Fruit fly (Drosophila melanogaster) whole organism, embryonic: ENCODE measurements around the gene CLS.

ENCODE experiments used
- ATbp ChIP-seq: fragments of 200-800 bp; sonication (Bioruptor generic); optimal IDR thresholded peaks from 2 replicates; lab custom pipeline; 2017; ENCODE audit warnings: missing biosample characterization, mild to moderate bottlenecking, missing genetic modification characterization, missing genetic modification reagents
- Aef1 ChIP-seq: fragments of 200-800 bp; sonication (Bioruptor generic); IDR thresholded peaks from 3 replicates; pipeline ENCODE4 v1.3.6; 2022; ENCODE audit warnings: missing biosample characterization, missing genetic modification characterization
- Bdp1 ChIP-seq: fragments of 200-800 bp; sonication (Bioruptor generic); optimal IDR thresholded peaks from 3 replicates; lab custom pipeline; 2016; ENCODE audit warnings: missing biosample characterization, missing genetic modification characterization
- CG10431 ChIP-seq: fragments of 200-800 bp; sonication (Bioruptor generic); optimal IDR thresholded peaks from 3 replicates; lab custom pipeline; 2018; ENCODE audit warnings: missing biosample characterization, mild to moderate bottlenecking, missing genetic modification characterization
- CG10543 ChIP-seq: fragments of 200-800 bp; sonication (Bioruptor generic); optimal IDR thresholded peaks from 3 replicates; lab custom pipeline; 2017; ENCODE audit warnings: missing biosample characterization, mild to moderate bottlenecking, missing genetic modification characterization, moderate library complexity
- CG10565 ChIP-seq: fragments of 200-800 bp; sonication (Bioruptor generic); optimal IDR thresholded peaks from 3 replicates; lab custom pipeline; 2016; ENCODE audit warnings: missing biosample characterization, mild to moderate bottlenecking, missing genetic modification characterization
- CG11695 ChIP-seq: fragments of 200-800 bp; sonication (Bioruptor generic); IDR thresholded peaks from 3 replicates; pipeline ENCODE4 v1.3.6; 2022; ENCODE audit warnings: missing biosample characterization, missing genetic modification characterization
- CG11696 ChIP-seq: fragments of 200-800 bp; sonication (Bioruptor generic); IDR thresholded peaks from 2 replicates; pipeline ENCODE4 v1.3.6; 2022; ENCODE audit warnings: missing biosample characterization, missing genetic modification characterization
- CG12769 ChIP-seq: fragments of 200-800 bp; sonication (Bioruptor generic); optimal IDR thresholded peaks from 2 replicates; lab custom pipeline; 2019; ENCODE audit warnings: missing biosample characterization, mild to moderate bottlenecking, missing genetic modification characterization, moderate library complexity
- CG13287 ChIP-seq: fragments of 200-800 bp; sonication (Bioruptor generic); IDR thresholded peaks from 2 replicates; pipeline ENCODE4 v1.3.6; 2022; ENCODE audit warnings: missing biosample characterization, missing genetic modification characterization; ENCODE audit not compliant: partially characterized antibody
- CG13296 ChIP-seq: fragments of 200-800 bp; sonication (Bioruptor generic); optimal IDR thresholded peaks from 3 replicates; lab custom pipeline; 2018; ENCODE audit warnings: missing biosample characterization, mild to moderate bottlenecking, missing genetic modification characterization
- CG15479 ChIP-seq: fragments of 200-800 bp; sonication (Bioruptor generic); optimal IDR thresholded peaks from 3 replicates; lab custom pipeline; 2019; ENCODE audit warnings: missing biosample characterization, mild to moderate bottlenecking, missing genetic modification characterization, moderate library complexity
- CG15601 ChIP-seq: fragments of 200-800 bp; sonication (Bioruptor generic); optimal IDR thresholded peaks from 3 replicates; lab custom pipeline; 2019; ENCODE audit warnings: missing biosample characterization, mild to moderate bottlenecking, missing genetic modification characterization, moderate library complexity
- CG1832 ChIP-seq: fragments of 200-800 bp; sonication (Bioruptor generic); optimal IDR thresholded peaks from 2 replicates; lab custom pipeline; 2017; ENCODE audit warnings: missing biosample characterization, mild to moderate bottlenecking, missing genetic modification characterization, inconsistent platforms
- CG18599 ChIP-seq: fragments of 200-800 bp; sonication (Bioruptor generic); optimal IDR thresholded peaks from 3 replicates; lab custom pipeline; 2017; ENCODE audit warnings: missing biosample characterization, missing genetic modification characterization, mild to moderate bottlenecking, moderate library complexity, missing genetic modification reagents
- CG33557 ChIP-seq: fragments of 200-800 bp; sonication (Bioruptor generic); optimal IDR thresholded peaks from 2 replicates; lab custom pipeline; 2019; ENCODE audit warnings: missing biosample characterization, mild to moderate bottlenecking, missing genetic modification characterization, moderate library complexity
- CG34376 ChIP-seq: fragments of 200-800 bp; sonication (Bioruptor generic); optimal IDR thresholded peaks from 2 replicates; lab custom pipeline; 2018; ENCODE audit warnings: missing biosample characterization, mild to moderate bottlenecking, missing genetic modification characterization
- CG4730 ChIP-seq: fragments of 200-800 bp; sonication (Bioruptor generic); IDR thresholded peaks from 2 replicates; pipeline ENCODE4 v1.3.6; 2022; ENCODE audit warnings: missing biosample characterization, missing genetic modification characterization
- CG5953 ChIP-seq: fragments of 200-800 bp; sonication (Bioruptor generic); IDR thresholded peaks from 2 replicates; pipeline ENCODE4 v1.3.6; 2022; ENCODE audit warnings: missing biosample characterization, missing genetic modification characterization
- CG6654 ChIP-seq: fragments of 200-800 bp; sonication (Bioruptor generic); optimal IDR thresholded peaks from 2 replicates; lab custom pipeline; 2017; ENCODE audit warnings: missing biosample characterization, mild to moderate bottlenecking, missing genetic modification characterization
- CG6813 ChIP-seq: fragments of 200-800 bp; sonication (Bioruptor generic); optimal IDR thresholded peaks from 2 replicates; lab custom pipeline; 2017; ENCODE audit warnings: missing biosample characterization, missing genetic modification characterization, mild to moderate bottlenecking, moderate library complexity, missing genetic modification reagents
- CG7271 ChIP-seq: fragments of 200-800 bp; sonication (Bioruptor generic); optimal IDR thresholded peaks from 2 replicates; lab custom pipeline; 2018; ENCODE audit warnings: missing biosample characterization, mild to moderate bottlenecking, missing genetic modification characterization, moderate library complexity
- CG8478 ChIP-seq: fragments of >200 bp; optimal IDR thresholded peaks from 2 replicates; lab custom pipeline; 2018
- CG9932 ChIP-seq: fragments of 200-800 bp; sonication (Bioruptor generic); IDR thresholded peaks from 2 replicates; pipeline ENCODE4 v1.3.6; 2022; ENCODE audit warnings: missing biosample characterization, missing genetic modification characterization
- Camta ChIP-seq: fragments of 200-800 bp; sonication (Bioruptor generic); optimal IDR thresholded peaks from 2 replicates; lab custom pipeline; 2016; ENCODE audit warnings: missing biosample characterization, missing genetic modification characterization
- Dip3 ChIP-seq: fragments of 200-800 bp; sonication (Bioruptor generic); optimal IDR thresholded peaks from 3 replicates; lab custom pipeline; 2016; ENCODE audit warnings: missing biosample characterization, missing genetic modification characterization
- Doc2 ChIP-seq: fragments of 200-800 bp; sonication (Bioruptor generic); IDR thresholded peaks from 2 replicates; pipeline ENCODE4 v1.3.6; 2022; ENCODE audit warnings: missing biosample characterization, missing genetic modification characterization
- Doc3 ChIP-seq: fragments of 200-800 bp; sonication (Bioruptor generic); IDR thresholded peaks from 3 replicates; pipeline ENCODE4 v1.3.6; 2022; ENCODE audit warnings: missing biosample characterization, missing genetic modification characterization; ENCODE audit not compliant: partially characterized antibody
- Fer2 ChIP-seq: fragments of 200-800 bp; sonication (Bioruptor generic); optimal IDR thresholded peaks from 2 replicates; lab custom pipeline; 2018; ENCODE audit warnings: missing biosample characterization, mild to moderate bottlenecking, missing genetic modification characterization, moderate library complexity
- Gug ChIP-seq: fragments of 200-800 bp; sonication (Bioruptor generic); IDR thresholded peaks from 4 replicates; pipeline ENCODE4 v1.3.6; 2022; ENCODE audit warnings: missing biosample characterization, missing genetic modification characterization
- Meics ChIP-seq: fragments of 200-800 bp; sonication (Bioruptor generic); optimal IDR thresholded peaks from 2 replicates; lab custom pipeline; 2017; ENCODE audit warnings: missing biosample characterization, mild to moderate bottlenecking, missing genetic modification characterization
- Optix ChIP-seq: fragments of 200-800 bp; sonication (Bioruptor generic); IDR thresholded peaks from 3 replicates; pipeline ENCODE4 v1.3.6; 2022; ENCODE audit warnings: missing biosample characterization, missing genetic modification characterization
- Sin3A ChIP-seq: fragments of >200 bp; optimal IDR thresholded peaks from 2 replicates; lab custom pipeline; 2018
- ab ChIP-seq: fragments of 200-800 bp; sonication (Bioruptor generic); optimal IDR thresholded peaks from 2 replicates; lab custom pipeline; 2016; ENCODE audit warnings: missing biosample characterization, missing genetic modification characterization
- abd-A ChIP-seq: fragments of 200-800 bp; sonication (Bioruptor generic); optimal IDR thresholded peaks from 3 replicates; lab custom pipeline; 2019; ENCODE audit warnings: missing biosample characterization, mild to moderate bottlenecking, missing genetic modification characterization, moderate library complexity
- amos ChIP-seq: fragments of 200-800 bp; sonication (Bioruptor generic); IDR thresholded peaks from 2 replicates; pipeline ENCODE4 v1.3.6; 2022; ENCODE audit warnings: missing biosample characterization, missing genetic modification characterization; ENCODE audit not compliant: partially characterized antibody
- cas ChIP-seq: fragments of 200-800 bp; sonication (Bioruptor generic); IDR thresholded peaks from 2 replicates; pipeline ENCODE4 v1.3.6; 2022; ENCODE audit warnings: missing biosample characterization, missing genetic modification characterization
- danr ChIP-seq: fragments of 200-800 bp; sonication (Bioruptor generic); IDR thresholded peaks from 2 replicates; pipeline ENCODE4 v1.3.6; 2022; ENCODE audit warnings: missing biosample characterization, missing genetic modification characterization
- ems ChIP-seq: fragments of 200-800 bp; sonication (Bioruptor generic); optimal IDR thresholded peaks from 3 replicates; lab custom pipeline; 2016; ENCODE audit warnings: missing biosample characterization, missing genetic modification characterization
- fd102C ChIP-seq: fragments of 200-800 bp; sonication (Bioruptor generic); optimal IDR thresholded peaks from 2 replicates; lab custom pipeline; 2018; ENCODE audit warnings: missing biosample characterization, mild to moderate bottlenecking, missing genetic modification characterization, moderate library complexity
- fu2 ChIP-seq: fragments of 200-800 bp; sonication (Bioruptor generic); optimal IDR thresholded peaks from 2 replicates; lab custom pipeline; 2016; ENCODE audit warnings: missing biosample characterization, missing genetic modification characterization
- gsb-n ChIP-seq: fragments of 200-800 bp; sonication (Bioruptor generic); optimal IDR thresholded peaks from 3 replicates; lab custom pipeline; 2018; ENCODE audit warnings: missing biosample characterization, mild to moderate bottlenecking, missing genetic modification characterization
- insv ChIP-seq, 2 experiments: fragments of 200-800 bp; sonication (Bioruptor generic); optimal IDR thresholded peaks; 3 replicates each; lab custom pipeline; 2016 to 2018; ENCODE audit warnings: missing biosample characterization in 2 of 2, missing genetic modification characterization in 2 of 2
- lov ChIP-seq, 2 experiments: fragments of 200-800 bp in 1 of 2; fragments of >200 bp in 1 of 2; sonication (Bioruptor generic) in 1 of 2; IDR thresholded peaks in 1 of 2; optimal IDR thresholded peaks in 1 of 2; 2 replicates in 1 of 2; 3 replicates in 1 of 2; pipeline versions ENCODE4 v1.3.6 to Lab custom; 2017 to 2022; ENCODE audit warnings: missing biosample characterization in 1 of 2, missing genetic modification characterization in 1 of 2
- luna ChIP-seq: fragments of 200-800 bp; sonication (Bioruptor generic); optimal IDR thresholded peaks from 2 replicates; lab custom pipeline; 2016; ENCODE audit warnings: missing biosample characterization, missing genetic modification characterization
- oc ChIP-seq: fragments of 200-800 bp; sonication (Bioruptor generic); optimal IDR thresholded peaks from 2 replicates; lab custom pipeline; 2018; ENCODE audit warnings: missing biosample characterization, mild to moderate bottlenecking, missing genetic modification characterization, moderate library complexity
- ro ChIP-seq: fragments of 200-800 bp; sonication (Bioruptor generic); IDR thresholded peaks from 2 replicates; pipeline ENCODE4 v1.3.6; 2022; ENCODE audit warnings: missing biosample characterization, missing genetic modification characterization
- slbo ChIP-seq: fragments of 200-800 bp; sonication (Bioruptor generic); IDR thresholded peaks from 2 replicates; pipeline ENCODE4 v1.3.6; 2022; ENCODE audit warnings: missing biosample characterization, missing genetic modification characterization
- tio ChIP-seq: fragments of 200-800 bp; sonication (Bioruptor generic); optimal IDR thresholded peaks from 2 replicates; lab custom pipeline; 2017; ENCODE audit warnings: missing biosample characterization, missing genetic modification characterization, inconsistent platforms
- trh ChIP-seq: fragments of 200-800 bp; sonication (Bioruptor generic); optimal IDR thresholded peaks from 2 replicates; lab custom pipeline; 2016; ENCODE audit warnings: missing biosample characterization, missing genetic modification characterization
- zf30C ChIP-seq: fragments of 200-800 bp; sonication (Bioruptor generic); optimal IDR thresholded peaks from 3 replicates; lab custom pipeline; 2018; ENCODE audit warnings: missing biosample characterization, mild to moderate bottlenecking, missing genetic modification characterization

The CLS gene

dm6 chr3R:25640463-25640862 lies 46.7 kb downstream of the CLS start (continued):
- TF ChIP-seq ems (GFP tag; lab: Kevin White, UChicago) (no peak), Optix (GFP tag; lab: Robert Waterston, UW) (no peak), CG34376 (GFP tag; lab: Kevin White, UChicago) (no peak), CG10543 (GFP tag; lab: Kevin White, UChicago) (no peak), amos (no peak), CG6813 (peak; percentile 45), slbo (peak; percentile 53), Camta (peak; percentile 26), Sin3A (lab: Kevin White, UChicago) (no peak), Aef1 (GFP tag; lab: Robert Waterston, UW) (peak; percentile 61; the same call in 2 of the 3 replicates), Gug (GFP tag; lab: Robert Waterston, UW) (peak; percentile 3; the same call in 1 of the 4 replicates), CG1832 (GFP tag; lab: Kevin White, UChicago) (no peak), CG5953 (GFP tag; lab: Robert Waterston, UW) (peak; percentile 18; the same call in 1 of the 2 replicates), CG15601 (tag; lab: Kevin White, UChicago) (no peak), ATbp (GFP tag; lab: Kevin White, UChicago) (peak; percentile 21), CG9932 (GFP tag; lab: Robert Waterston, UW) (peak; percentile 10; the same call in 1 of the 2 replicates), Doc2 (GFP tag; lab: Robert Waterston, UW) (no peak), CG4730 (GFP tag; lab: Robert Waterston, UW) (no peak), tio (GFP tag; lab: Kevin White, UChicago) (peak; percentile 1), luna (GFP tag; lab: Kevin White, UChicago) (no peak), CG15479 (GFP tag; lab: Kevin White, UChicago) (peak; percentile 11), ro (no peak), Fer2 (tag; lab: Kevin White, UChicago) (no peak), CG6654 (GFP tag; lab: Kevin White, UChicago) (no peak), Bdp1 (GFP tag; lab: Kevin White, UChicago) (no peak), insv (GFP tag; optimal IDR thresholded peaks at IDR 0.05; lab: Kevin White, UChicago) (no peak), CG11695 (GFP tag; lab: Robert Waterston, UW) (peak; percentile 60; the same call in 2 of the 3 replicates), CG12769 (tag; lab: Kevin White, UChicago) (peak; percentile 29), cas (GFP tag; lab: Robert Waterston, UW) (no peak), CG11696 (no peak), CG13296 (GFP tag; lab: Kevin White, UChicago) (peak; percentile 15), zf30C (peak; percentile 81), oc (tag; lab: Kevin White, UChicago) (no peak), CG7271 (tag; lab: Kevin White, UChicago) (peak; percentile 56), CG13287 (no peak), trh (GFP tag; lab: Kevin White, UChicago) (no peak), fu2 (GFP tag; lab: Kevin White, UChicago) (no peak), gsb-n (tag; lab: Kevin White, UChicago) (peak; percentile 13), CG33557 (GFP tag; lab: Kevin White, UChicago) (peak; percentile 32), CG10565 (GFP tag; lab: Kevin White, UChicago) (no peak), CG10431 (GFP tag; lab: Kevin White, UChicago) (no peak), Doc3 (GFP tag; lab: Robert Waterston, UW) (no peak), lov (optimal IDR thresholded peaks at IDR 0.05; lab: Kevin White, UChicago) (no peak), lov (GFP tag; IDR thresholded peaks at IDR 0.05; lab: Robert Waterston, UW) (no peak), abd-A (tag; lab: Kevin White, UChicago) (no peak), Dip3 (GFP tag; lab: Kevin White, UChicago) (no peak), CG18599 (GFP tag; lab: Kevin White, UChicago) (peak; percentile 46), CG8478 (lab: Kevin White, UChicago) (no peak), danr (GFP tag; lab: Robert Waterston, UW) (no peak), fd102C (peak; percentile 66), Meics (peak; percentile 36), ab (GFP tag; lab: Kevin White, UChicago) (no peak)
